Worm (Caenorhabditis elegans) whole organism, mixed stage, embryonic: Measurements from ENCODE around the gene T22B2.1.

Experiments used
- ceh-43 ChIP-seq: fragments of 200-800 bp; sonication (Bioruptor generic); optimal IDR thresholded peaks from 2 replicates; lab custom pipeline; 2018; ENCODE audit warnings: mild to moderate bottlenecking, missing genetic modification characterization, moderate library complexity, missing compliant biosample characterization
- ces-1 ChIP-seq: fragments of 150-350 bp; optimal IDR thresholded peaks from 2 replicates; lab custom pipeline; 2014; ENCODE audit warnings: missing biosample characterization, missing genetic modification reagents, missing genetic modification characterization
- elt-3 ChIP-seq: fragments of 150-350 bp; optimal IDR thresholded peaks from 2 replicates; lab custom pipeline; 2014; ENCODE audit warnings: missing biosample characterization, missing genetic modification characterization
- nhr-12 ChIP-seq: fragments of 150-350 bp; optimal IDR thresholded peaks from 2 replicates; lab custom pipeline; 2014; ENCODE audit warnings: missing biosample characterization, missing genetic modification characterization
- snpc-4 ChIP-seq: fragments of 150-350 bp; optimal IDR thresholded peaks from 2 replicates; lab custom pipeline; 2014; ENCODE audit warnings: missing biosample characterization, missing genetic modification characterization
- ztf-11 ChIP-seq: fragments of 150-350 bp; optimal IDR thresholded peaks from 2 replicates; lab custom pipeline; 2014; ENCODE audit warnings: missing biosample characterization, missing genetic modification characterization

DNA sequence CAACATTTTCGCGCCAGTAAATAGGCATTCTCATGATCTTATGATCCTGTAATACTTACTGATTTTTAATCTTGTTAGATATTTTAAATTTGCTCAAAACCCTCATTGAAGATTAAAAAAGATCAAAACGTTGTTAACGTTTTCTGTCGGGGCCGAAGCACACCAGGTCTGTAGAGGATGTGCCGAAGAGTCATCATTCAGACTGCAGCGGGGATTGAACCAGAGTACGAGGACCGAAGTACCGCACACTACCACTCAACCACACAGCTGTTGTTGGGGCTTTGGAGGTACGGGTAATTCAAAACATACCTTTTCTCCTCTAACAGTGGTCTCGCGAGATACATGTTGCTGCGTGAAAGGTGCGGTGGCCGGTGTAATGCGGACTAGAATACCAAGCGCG lies 11.6 kb upstream of the T22B2.1 start:
- TF ChIP-seq ces-1 (no peak), ceh-43 (peak; percentile 73), elt-3 (tag; lab: Kevin White, UChicago) (no peak), ztf-11 (tag; lab: Kevin White, UChicago) (no peak), snpc-4 (tag; lab: Kevin White, UChicago) (no peak), nhr-12 (no peak)
